Worm (Caenorhabditis elegans): ENCODE results near the gene sra-8.

Gene sra-8

DNA sequence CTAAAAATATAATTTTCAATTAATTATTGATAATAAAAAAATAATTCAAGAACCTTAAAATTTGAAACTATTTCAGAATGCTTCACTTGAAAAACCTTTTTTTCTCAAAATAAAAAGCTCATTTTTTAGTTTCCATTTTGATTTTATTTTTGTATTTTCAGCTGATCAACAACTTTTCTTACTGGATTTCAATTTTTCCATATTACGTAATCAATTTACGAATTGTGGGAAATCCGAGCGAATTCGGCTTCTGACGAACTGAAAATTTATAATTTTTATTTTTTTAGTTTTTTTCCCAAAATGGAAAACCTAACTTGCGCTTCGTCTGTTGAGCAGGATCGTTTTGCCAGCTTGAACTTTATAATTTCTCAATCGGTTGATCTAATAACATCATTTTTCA lies at the start of gene sra-8:
Gene sra-8, plus strand, starts transcription at position 301 of the 400 bp plus-strand sequence.
- TF ChIP-seq F10B5.3 (tag; optimal IDR thresholded peaks at IDR 0.05) (no peak), unc-39 (tag; optimal IDR thresholded peaks at IDR 0.05) (no peak), F37D6.2 (tag; optimal IDR thresholded peaks at IDR 0.05) (no peak), mep-1 (tag; optimal IDR thresholded peaks at IDR 0.05) (no peak), dmd-6 (GFP tag; IDR thresholded peaks at IDR 0.05) (no peak), ceh-44 (GFP tag; IDR thresholded peaks at IDR 0.05) (no peak), zfp-2 (tag; optimal IDR thresholded peaks at IDR 0.05) (no peak), mxl-3 (GFP tag; optimal IDR thresholded peaks at IDR 0.05) (no peak), tag-97 (GFP tag; IDR thresholded peaks at IDR 0.05) (no peak), nhr-41 (GFP tag; IDR thresholded peaks at IDR 0.05) (no peak), lin-29 (GFP tag; IDR thresholded peaks at IDR 0.05) (no peak), Y105C5A.15 (GFP tag; IDR thresholded peaks at IDR 0.05) (no peak), zfp-3 (GFP tag; conservative IDR thresholded peaks at IDR 0.05) (no peak), lin-38 (GFP tag; IDR thresholded peaks at IDR 0.05) (no peak), zip-11 (GFP tag; IDR thresholded peaks at IDR 0.05) (no peak)

DNA sequence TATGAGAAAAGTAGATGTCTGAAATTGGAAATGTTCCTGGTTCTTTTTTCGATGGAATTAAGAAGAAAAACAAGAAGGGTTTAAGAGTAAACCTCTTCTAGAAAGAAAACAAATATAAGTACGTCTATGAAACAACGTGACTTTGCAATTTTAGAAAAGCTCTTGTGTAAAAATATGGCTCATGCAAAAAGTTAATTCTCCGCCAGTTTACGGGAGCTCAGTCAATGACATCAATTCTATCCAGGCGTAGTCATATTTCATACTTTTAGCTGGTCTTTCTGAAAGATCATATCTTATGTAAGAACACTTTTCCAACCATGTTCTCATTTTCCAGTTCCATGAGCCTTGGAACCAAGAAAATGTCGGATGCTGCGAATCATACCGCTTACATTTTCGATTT lies 47.6 kb upstream of the sra-8 start:
- TF ChIP-seq hlh-11 (tag; optimal IDR thresholded peaks at IDR 0.05) = no peak
- peak in 1 of 2 experiments; percentile 98 for TF ChIP-seq unc-62 (GFP tag; optimal IDR thresholded peaks at IDR 0.05 in 1 of 2)
- no peak for TF ChIP-seq unc-62 (tag; optimal IDR thresholded peaks at IDR 0.05)
- TF ChIP-seq dve-1 (tag; optimal IDR thresholded peaks at IDR 0.05; ENCODE audit: insufficient read depth) = no peak
- no peak for TF ChIP-seq mdt-29 (GFP tag; IDR thresholded peaks at IDR 0.05)
- no peak for TF ChIP-seq tag-97 (GFP tag; IDR thresholded peaks at IDR 0.05)
- TF ChIP-seq vab-7 (GFP tag; IDR thresholded peaks at IDR 0.05) = no peak

DNA sequence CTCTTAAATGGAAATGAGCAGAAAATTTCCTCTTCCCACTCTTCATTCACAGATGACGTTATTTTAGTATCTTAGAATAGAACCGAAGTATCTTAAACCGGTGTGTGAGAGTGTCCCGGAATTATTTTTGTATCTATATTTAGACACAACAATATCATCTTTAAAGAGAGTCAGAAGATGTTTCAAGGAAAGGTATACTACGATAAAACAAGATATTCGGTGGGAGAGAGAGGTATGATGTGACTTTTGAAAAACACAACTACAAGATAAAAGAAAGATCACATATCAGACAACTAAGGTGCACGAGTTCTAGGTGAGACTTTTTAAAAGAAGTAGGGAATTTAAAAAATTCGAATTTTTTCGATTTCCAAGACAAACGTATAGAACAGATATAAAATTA lies 46.9 kb upstream of the sra-8 start:
- TF ChIP-seq cey-2 (tag; optimal IDR thresholded peaks at IDR 0.05; ENCODE audit: borderline replicate concordance, insufficient read depth) (no peak), nhr-28 (tag; optimal IDR thresholded peaks at IDR 0.05) (peak; percentile 84), hlh-30 (tag; optimal IDR thresholded peaks at IDR 0.05; ENCODE audit: insufficient read depth) (peak; percentile 31), lin-29 (GFP tag; IDR thresholded peaks at IDR 0.05) (no peak)

DNA sequence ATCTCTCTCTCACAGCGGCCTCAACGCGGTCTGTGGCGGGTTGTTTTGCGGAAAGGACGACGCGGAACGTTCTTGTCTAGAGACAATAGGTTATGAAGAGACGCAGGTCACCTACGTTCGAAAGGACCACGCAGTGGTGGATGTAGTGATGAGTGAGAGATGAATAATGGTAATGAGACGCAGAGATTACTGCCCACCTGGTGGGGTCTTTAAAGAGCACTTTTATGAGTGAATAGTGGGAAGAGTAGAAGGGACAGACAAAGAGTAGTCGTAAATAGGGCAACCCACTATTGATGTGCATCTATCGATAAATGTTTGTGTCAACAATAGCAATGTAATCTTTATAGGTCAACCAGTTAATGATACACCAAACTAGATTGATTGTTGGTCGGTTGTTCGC lies 46.5 kb upstream of the sra-8 start:
- peak in 1 of 2 experiments; percentile 72 for TF ChIP-seq unc-62 (GFP tag; optimal IDR thresholded peaks at IDR 0.05 in 1 of 2)
- TF ChIP-seq unc-62 (tag; optimal IDR thresholded peaks at IDR 0.05) = no peak
- TF ChIP-seq mes-2 (tag; optimal IDR thresholded peaks at IDR 0.05; ENCODE audit: poor library complexity, severe bottlenecking) = peak; percentile 5
- TF ChIP-seq ceh-62 (tag; optimal IDR thresholded peaks at IDR 0.05) = no peak
- TF ChIP-seq daf-16 (GFP tag; optimal IDR thresholded peaks at IDR 0.05) = no peak
- peak; percentile 11 for TF ChIP-seq daf-16 (tag; optimal IDR thresholded peaks at IDR 0.05)
- no peak for TF ChIP-seq hif-1 (tag; optimal IDR thresholded peaks at IDR 0.05)
- no peak for TF ChIP-seq F26F4.8 (GFP tag; conservative IDR thresholded peaks at IDR 0.05)
- peak; percentile 77 for TF ChIP-seq nhr-6 (tag; optimal IDR thresholded peaks at IDR 0.05)
- no peak for TF ChIP-seq lin-38 (GFP tag; IDR thresholded peaks at IDR 0.05)
- TF ChIP-seq dmd-8 (GFP tag; IDR thresholded peaks at IDR 0.05) = 0 out of 2 replicates have a peak, but pooled peaks have one; percentile 27
- TF ChIP-seq arid-1 (GFP tag; conservative IDR thresholded peaks at IDR 0.05) = no peak
